Worm (Caenorhabditis elegans): ENCODE results near the gene C30E1.4.

C30E1.4 gene

DNA sequence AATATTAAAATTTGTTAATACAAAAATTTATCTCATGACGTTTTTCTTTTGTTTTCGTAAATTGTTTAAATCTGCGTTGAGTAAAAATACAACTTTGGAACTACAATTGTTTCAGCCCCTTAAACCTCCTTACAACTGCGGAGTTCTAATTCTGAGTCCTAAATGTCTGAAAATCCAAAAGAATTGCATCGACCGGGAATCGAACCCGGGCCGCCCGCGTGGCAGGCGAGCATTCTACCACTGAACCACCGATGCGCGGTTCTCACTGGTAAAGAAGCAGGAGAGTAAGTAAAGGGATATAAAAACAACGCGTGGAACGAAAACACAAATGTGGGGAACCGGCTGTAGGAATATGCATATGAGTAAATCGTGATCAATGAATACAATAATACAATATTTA, 4.4 kb downstream of the C30E1.4 start (continued):
- TF ChIP-seq attf-6 (GFP tag; IDR thresholded peaks at IDR 0.05) = peak; percentile 35; the same call in 1 of the 2 replicates
- no peak for TF ChIP-seq sptf-2 (GFP tag; optimal IDR thresholded peaks at IDR 0.05)
- TF ChIP-seq hlh-12 (tag; optimal IDR thresholded peaks at IDR 0.05) = peak; percentile 47
- peak; percentile 92 for TF ChIP-seq tbp1 (GFP tag; optimal IDR thresholded peaks at IDR 0.05)
- peak; percentile 73 for TF ChIP-seq hmg-1.2 (GFP tag; IDR thresholded peaks at IDR 0.05)
- TF ChIP-seq rcor-1 (GFP tag; IDR thresholded peaks at IDR 0.05) = 0 out of 2 replicates have a peak, but pooled peaks have one; percentile 48
- no peak for TF ChIP-seq nfyb-1 (GFP tag; IDR thresholded peaks at IDR 0.05)
- TF ChIP-seq nfya-2 (GFP tag; IDR thresholded peaks at IDR 0.05) = no peak
- peak; percentile 9 for TF ChIP-seq atf-7 (tag; optimal IDR thresholded peaks at IDR 0.05)
- no peak for TF ChIP-seq B0035.1 (tag; optimal IDR thresholded peaks at IDR 0.05)
- TF ChIP-seq cebp-2 (GFP tag; IDR thresholded peaks at IDR 0.05) = no peak
- TF ChIP-seq K12H6.12 (tag; optimal IDR thresholded peaks at IDR 0.05) = peak; percentile 49
- peak; percentile 85 for TF ChIP-seq ztf-25 (GFP tag; IDR thresholded peaks at IDR 0.05)
- TF ChIP-seq K11D2.4 (GFP tag; IDR thresholded peaks at IDR 0.05) = no peak
- no peak for TF ChIP-seq ekl-4 (GFP tag; IDR thresholded peaks at IDR 0.05)
- peak; percentile 39; the same call in 1 of the 2 replicates for TF ChIP-seq madf-6 (GFP tag; IDR thresholded peaks at IDR 0.05)
- TF ChIP-seq mcd-1 (GFP tag; IDR thresholded peaks at IDR 0.05) = peak; percentile 40; the same call in 1 of the 2 replicates
- TF ChIP-seq F55B11.4 (tag; optimal IDR thresholded peaks at IDR 0.05; ENCODE audit: borderline replicate concordance, insufficient read depth) = no peak
- TF ChIP-seq ceh-79 (tag; optimal IDR thresholded peaks at IDR 0.05) = no peak
- TF ChIP-seq sea-2 (GFP tag; IDR thresholded peaks at IDR 0.05) = no peak
- TF ChIP-seq snpc-1.3 (tag; optimal IDR thresholded peaks at IDR 0.05; ENCODE audit: insufficient read depth) = peak; percentile 50
- TF ChIP-seq hmg-20 (GFP tag; IDR thresholded peaks at IDR 0.05) = peak; percentile 38; the same call in 1 of the 2 replicates
- no peak for TF ChIP-seq lin-35 (GFP tag; optimal IDR thresholded peaks at IDR 0.05)
- TF ChIP-seq Y56A3A.18 (GFP tag; IDR thresholded peaks at IDR 0.05) = peak; percentile 67; the same call in 1 of the 2 replicates

ce11 chrX:16929560-16930332, 6.0 kb downstream of the C30E1.4 start:
- peak; percentile 91 for TF ChIP-seq pbrm-1 (GFP tag; IDR thresholded peaks at IDR 0.05)
- TF ChIP-seq let-607 (tag; optimal IDR thresholded peaks at IDR 0.05) = peak; percentile 88 to 93
- no peak for TF ChIP-seq F57C9.4 (tag; optimal IDR thresholded peaks at IDR 0.05)
- TF ChIP-seq nfya-2 (GFP tag; IDR thresholded peaks at IDR 0.05) = no peak
- peak; percentile 82 for TF ChIP-seq fkh-3 (tag; optimal IDR thresholded peaks at IDR 0.05)
- no peak for TF ChIP-seq Y79H2A.3 (GFP tag; conservative IDR thresholded peaks at IDR 0.05)
- TF ChIP-seq nhr-179 (tag; optimal IDR thresholded peaks at IDR 0.05) = peak; percentile 66
- TF ChIP-seq F57A8.1 (GFP tag; optimal IDR thresholded peaks at IDR 0.05) = no peak
- peak; percentile 79 for TF ChIP-seq lir-1 (GFP tag; conservative IDR thresholded peaks at IDR 0.05)
- peak; percentile 95 for TF ChIP-seq somi-1 (GFP tag; optimal IDR thresholded peaks at IDR 0.05)
- peak; percentile 56 for TF ChIP-seq ztf-18 (tag; optimal IDR thresholded peaks at IDR 0.05)
- no peak for TF ChIP-seq C17E4.6 (GFP tag; IDR thresholded peaks at IDR 0.05)
- no peak for TF ChIP-seq snpc-3.4 (tag; optimal IDR thresholded peaks at IDR 0.05)
- peak; percentile 98 for TF ChIP-seq K12H6.12 (tag; optimal IDR thresholded peaks at IDR 0.05)
- TF ChIP-seq ceh-79 (tag; optimal IDR thresholded peaks at IDR 0.05) = peak; percentile 92
- TF ChIP-seq F22D6.2 (tag; optimal IDR thresholded peaks at IDR 0.05) = peak; percentile 88
- TF ChIP-seq D2030.7 (GFP tag; IDR thresholded peaks at IDR 0.05) = no peak
- TF ChIP-seq hmg-20 (GFP tag; IDR thresholded peaks at IDR 0.05) = peak; percentile 15; the same call in 1 of the 2 replicates
- TF ChIP-seq egl-44 (GFP tag; IDR thresholded peaks at IDR 0.05) = peak; percentile 87; the same call in 1 of the 2 replicates
- TF ChIP-seq tlf-1 (GFP tag; optimal IDR thresholded peaks at IDR 0.05) = peak; percentile 93
- no peak for TF ChIP-seq mes-4 (tag; optimal IDR thresholded peaks at IDR 0.05)
- peak; percentile 93 for TF ChIP-seq madf-10 (tag; optimal IDR thresholded peaks at IDR 0.05)
- peak; percentile 16 for TF ChIP-seq T26A5.8 (tag; optimal IDR thresholded peaks at IDR 0.05)
- 0 out of 2 replicates have a peak, but pooled peaks have one; percentile 67 for TF ChIP-seq lag-1 (GFP tag; IDR thresholded peaks at IDR 0.05)
- no peak for TF ChIP-seq efl-1 (GFP tag; optimal IDR thresholded peaks at IDR 0.05)
- 0 out of 2 replicates have a peak, but pooled peaks have one; percentile 3 for TF ChIP-seq cebp-2 (GFP tag; IDR thresholded peaks at IDR 0.05)
- no peak for TF ChIP-seq lsy-27 (tag; optimal IDR thresholded peaks at IDR 0.05; ENCODE audit: borderline replicate concordance, insufficient read depth)
